Worm (Caenorhabditis elegans) whole organism, early embryonic: ENCODE results near the gene nbs-1.

ENCODE experiments used
- B0310.2 ChIP-seq: sonication (generic microtip); optimal IDR thresholded peaks from 2 replicates; lab custom pipeline; 2016; ENCODE audit warnings: mild to moderate bottlenecking, missing genetic modification characterization, missing compliant biosample characterization
- ama-1 ChIP-seq: fragments of 150-350 bp; optimal IDR thresholded peaks from 2 replicates; lab custom pipeline; 2014
- ceh-13 ChIP-seq: fragments of 200-800 bp; sonication (Bioruptor generic); optimal IDR thresholded peaks from 2 replicates; lab custom pipeline; 2018; ENCODE audit warnings: mild to moderate bottlenecking, missing genetic modification characterization, missing compliant biosample characterization
- flt-1 ChIP-seq: fragments of 200-800 bp; sonication (Bioruptor generic); IDR thresholded peaks from 2 replicates; pipeline ENCODE4 v1.3.6; 2022; ENCODE audit warnings: missing genetic modification characterization, missing compliant biosample characterization
- hmbx-1 ChIP-seq: sonication (generic microtip); optimal IDR thresholded peaks from 2 replicates; lab custom pipeline; 2016; ENCODE audit warnings: mild to moderate bottlenecking, missing genetic modification characterization, missing compliant biosample characterization
- hmg-4 ChIP-seq: fragments of 200-800 bp; sonication (Bioruptor generic); optimal IDR thresholded peaks from 2 replicates; lab custom pipeline; 2018; ENCODE audit warnings: mild to moderate bottlenecking, missing genetic modification characterization, missing compliant biosample characterization
- hnd-1 ChIP-seq: sonication (generic microtip); optimal IDR thresholded peaks from 2 replicates; lab custom pipeline; 2016; ENCODE audit warnings: missing genetic modification characterization, missing compliant biosample characterization
- pes-1 ChIP-seq: fragments of 200-800 bp; sonication (Bioruptor generic); IDR thresholded peaks from 2 replicates; pipeline ENCODE4 v1.3.6; 2022; ENCODE audit warnings: missing genetic modification reagents, missing genetic modification characterization, missing compliant biosample characterization
- scrt-1 ChIP-seq: fragments of 200-800 bp; sonication (Bioruptor generic); IDR thresholded peaks from 2 replicates; pipeline ENCODE4 v1.3.6; 2022; ENCODE audit warnings: missing genetic modification characterization, missing compliant biosample characterization
- sea-1 ChIP-seq: fragments of 200-800 bp; sonication (Bioruptor generic); conservative IDR thresholded peaks from 2 replicates; pipeline ENCODE4 v1.3.6; 2022; ENCODE audit warnings: missing genetic modification characterization, missing compliant biosample characterization
- tbx-11 ChIP-seq: fragments of 200-800 bp; sonication (Bioruptor generic); IDR thresholded peaks from 2 replicates; pipeline ENCODE4 v1.3.6; 2022; ENCODE audit warnings: missing genetic modification characterization, missing compliant biosample characterization
- tbx-37 ChIP-seq: fragments of 200-800 bp; sonication (Bioruptor generic); conservative IDR thresholded peaks from 2 replicates; pipeline ENCODE4 v1.3.6; 2022; ENCODE audit warnings: missing genetic modification reagents, missing genetic modification characterization, missing compliant biosample characterization
- tra-4 ChIP-seq: sonication (generic microtip); optimal IDR thresholded peaks from 2 replicates; lab custom pipeline; 2017; ENCODE audit warnings: missing genetic modification characterization, missing compliant biosample characterization

- TF ChIP-seq B0310.2 (tag; lab: Kevin White, UChicago) (no peak), tra-4 (tag; lab: Kevin White, UChicago) (no peak), tbx-37 (GFP tag; lab: Robert Waterston, UW) (no peak), hmbx-1 (tag; lab: Kevin White, UChicago) (no peak), hmg-4 (GFP tag; lab: Kevin White, UChicago) (no peak), ama-1 (lab: Kevin White, UChicago) (no peak), pes-1 (GFP tag; lab: Robert Waterston, UW) (no peak), hnd-1 (tag; lab: Kevin White, UChicago) (no peak), flt-1 (no peak), tbx-11 (GFP tag; lab: Robert Waterston, UW) (no peak), scrt-1 (no peak), sea-1 (GFP tag; lab: Robert Waterston, UW) (no peak), ceh-13 (no peak)
These were observed 7.9 kb upstream of the nbs-1 start, which contains the start of gene C09H10.9 for ce11 chrII:11104162-11104561.
